Fruit fly (Drosophila melanogaster) whole organism, pupa: Measurements from ENCODE around the gene Art2.

Experiments used
- CG15710 ChIP-seq: fragments of 200-800 bp; sonication (Bioruptor generic); optimal IDR thresholded peaks from 2 replicates; lab custom pipeline; 2018; ENCODE audit warnings: missing biosample characterization, mild to moderate bottlenecking, missing genetic modification characterization, moderate library complexity
- CG34367 ChIP-seq: fragments of 200-800 bp; sonication (Bioruptor generic); optimal IDR thresholded peaks from 2 replicates; lab custom pipeline; 2018; ENCODE audit warnings: missing biosample characterization, mild to moderate bottlenecking, missing genetic modification characterization
- CG8159 ChIP-seq: fragments of 200-800 bp; sonication (Bioruptor generic); optimal IDR thresholded peaks from 3 replicates; lab custom pipeline; 2018; ENCODE audit warnings: missing biosample characterization, mild to moderate bottlenecking, missing genetic modification characterization, moderate library complexity
- CG8301 ChIP-seq: fragments of 200-800 bp; sonication (Bioruptor generic); optimal IDR thresholded peaks from 2 replicates; lab custom pipeline; 2018; ENCODE audit warnings: missing biosample characterization, mild to moderate bottlenecking, missing genetic modification characterization
- EcR ChIP-seq: fragments of 200-800 bp; sonication (Bioruptor generic); optimal IDR thresholded peaks from 3 replicates; lab custom pipeline; 2019; ENCODE audit warnings: missing biosample characterization, missing genetic modification characterization, mild to moderate bottlenecking, moderate library complexity, missing genetic modification reagents
- Ets98B ChIP-seq: fragments of 200-800 bp; sonication (Bioruptor generic); IDR thresholded peaks from 2 replicates; pipeline ENCODE4 v1.3.6; 2022; ENCODE audit warnings: missing biosample characterization, missing genetic modification characterization
- Pif1A ChIP-seq: fragments of 200-800 bp; sonication (Bioruptor generic); optimal IDR thresholded peaks from 3 replicates; lab custom pipeline; 2016; ENCODE audit warnings: missing biosample characterization, missing genetic modification characterization
- Snoo ChIP-seq: fragments of 200-800 bp; sonication (Bioruptor generic); optimal IDR thresholded peaks from 3 replicates; lab custom pipeline; 2017; ENCODE audit warnings: missing biosample characterization, mild to moderate bottlenecking, missing genetic modification characterization, inconsistent platforms
- fd96Ca ChIP-seq: fragments of 200-800 bp; sonication (Bioruptor generic); IDR thresholded peaks from 3 replicates; pipeline ENCODE4 v1.3.6; 2022; ENCODE audit warnings: missing biosample characterization, missing genetic modification characterization
- gl ChIP-seq: fragments of 200-800 bp; sonication (Bioruptor generic); optimal IDR thresholded peaks from 2 replicates; lab custom pipeline; 2018; ENCODE audit warnings: missing biosample characterization, mild to moderate bottlenecking, missing genetic modification characterization
- rn ChIP-seq: fragments of 200-800 bp; sonication (Bioruptor generic); IDR thresholded peaks from 2 replicates; pipeline ENCODE4 v1.3.6; 2022; ENCODE audit warnings: missing biosample characterization, missing genetic modification characterization

- TF ChIP-seq fd96Ca (GFP tag; lab: Robert Waterston, UW) (no peak), CG8301 (tag; lab: Kevin White, UChicago) (no peak), EcR (no peak), CG34367 (tag; lab: Kevin White, UChicago) (no peak), CG8159 (no peak), gl (no peak), rn (GFP tag; lab: Robert Waterston, UW) (no peak), CG15710 (tag; lab: Kevin White, UChicago) (no peak), Pif1A (no peak), Snoo (no peak), Ets98B (GFP tag; lab: Robert Waterston, UW) (no peak)
Observed at dm6 chr2L:4310028-4310658, 29.0 kb upstream of the Art2 start.
